Fruit fly (Drosophila melanogaster) whole organism, embryonic: ENCODE measurements around the gene CG6287.

Experiments used
- Adf1 ChIP-seq: fragments of 200-800 bp; sonication (Bioruptor generic); IDR thresholded peaks from 2 replicates; pipeline ENCODE4 v1.3.6; 2022; ENCODE audit warnings: missing biosample characterization, missing genetic modification characterization
- Asciz ChIP-seq: fragments of 200-800 bp; sonication (Bioruptor generic); optimal IDR thresholded peaks from 2 replicates; lab custom pipeline; 2017; ENCODE audit warnings: missing biosample characterization, mild to moderate bottlenecking, missing genetic modification characterization, missing genetic modification reagents
- CG10147 ChIP-seq: fragments of 200-800 bp; sonication (Bioruptor generic); optimal IDR thresholded peaks from 2 replicates; lab custom pipeline; 2019; ENCODE audit warnings: missing biosample characterization, mild to moderate bottlenecking, missing genetic modification characterization, moderate library complexity
- CG10565 ChIP-seq: fragments of 200-800 bp; sonication (Bioruptor generic); optimal IDR thresholded peaks from 3 replicates; lab custom pipeline; 2016; ENCODE audit warnings: missing biosample characterization, mild to moderate bottlenecking, missing genetic modification characterization
- CG12071 ChIP-seq: fragments of 200-800 bp; sonication (Bioruptor generic); optimal IDR thresholded peaks from 3 replicates; lab custom pipeline; 2018; ENCODE audit warnings: missing biosample characterization, mild to moderate bottlenecking, missing genetic modification characterization
- CG1233 ChIP-seq: fragments of 200-800 bp; sonication (Bioruptor generic); optimal IDR thresholded peaks from 4 replicates; lab custom pipeline; 2018; ENCODE audit warnings: missing biosample characterization, mild to moderate bottlenecking, missing genetic modification characterization
- CG13287 ChIP-seq: fragments of 200-800 bp; sonication (Bioruptor generic); IDR thresholded peaks from 2 replicates; pipeline ENCODE4 v1.3.6; 2022; ENCODE audit warnings: missing biosample characterization, missing genetic modification characterization; ENCODE audit not compliant: partially characterized antibody
- CG13296 ChIP-seq: fragments of 200-800 bp; sonication (Bioruptor generic); optimal IDR thresholded peaks from 3 replicates; lab custom pipeline; 2018; ENCODE audit warnings: missing biosample characterization, mild to moderate bottlenecking, missing genetic modification characterization
- CG13894 ChIP-seq: fragments of 200-800 bp; sonication (Bioruptor generic); optimal IDR thresholded peaks from 3 replicates; lab custom pipeline; 2018; ENCODE audit warnings: missing biosample characterization, mild to moderate bottlenecking, missing genetic modification characterization, moderate library complexity
- CG14050 ChIP-seq: fragments of 200-800 bp; sonication (Bioruptor generic); IDR thresholded peaks from 3 replicates; pipeline ENCODE4 v1.3.6; 2022; ENCODE audit warnings: missing biosample characterization, missing genetic modification characterization
- CG1602 ChIP-seq: fragments of 200-800 bp; sonication (Bioruptor generic); optimal IDR thresholded peaks from 3 replicates; lab custom pipeline; 2016; ENCODE audit warnings: missing biosample characterization, missing genetic modification characterization
- CG16779 ChIP-seq: fragments of 200-800 bp; sonication (Bioruptor generic); IDR thresholded peaks from 2 replicates; pipeline ENCODE4 v1.3.6; 2022; ENCODE audit warnings: missing biosample characterization, missing genetic modification characterization
- CG16815 ChIP-seq: fragments of 200-800 bp; sonication (Bioruptor generic); optimal IDR thresholded peaks from 3 replicates; lab custom pipeline; 2017; ENCODE audit warnings: missing biosample characterization, mild to moderate bottlenecking, missing genetic modification characterization
- CG18011 ChIP-seq: fragments of 200-800 bp; sonication (Bioruptor generic); optimal IDR thresholded peaks from 2 replicates; lab custom pipeline; 2017; ENCODE audit warnings: missing biosample characterization, missing genetic modification characterization, mild to moderate bottlenecking, moderate library complexity, missing genotype
- CG1832 ChIP-seq: fragments of 200-800 bp; sonication (Bioruptor generic); optimal IDR thresholded peaks from 2 replicates; lab custom pipeline; 2017; ENCODE audit warnings: missing biosample characterization, mild to moderate bottlenecking, missing genetic modification characterization, inconsistent platforms
- CG18476 ChIP-seq: fragments of 200-800 bp; sonication (Bioruptor generic); optimal IDR thresholded peaks from 2 replicates; lab custom pipeline; 2016; ENCODE audit warnings: missing biosample characterization, mild to moderate bottlenecking, missing genetic modification characterization
- CG18619 ChIP-seq: fragments of 200-800 bp; sonication (Bioruptor generic); optimal IDR thresholded peaks from 3 replicates; lab custom pipeline; 2017; ENCODE audit warnings: missing biosample characterization, mild to moderate bottlenecking, missing genetic modification characterization
- CG18764 ChIP-seq: fragments of 200-800 bp; sonication (Bioruptor generic); optimal IDR thresholded peaks from 3 replicates; lab custom pipeline; 2016; ENCODE audit warnings: missing biosample characterization, missing genetic modification characterization
- CG32532 ChIP-seq: fragments of 200-800 bp; sonication (Bioruptor generic); IDR thresholded peaks from 2 replicates; pipeline ENCODE4 v1.3.6; 2022; ENCODE audit warnings: missing biosample characterization, missing genetic modification characterization
- CG32767 ChIP-seq: fragments of 200-800 bp; sonication (Bioruptor generic); IDR thresholded peaks from 2 replicates; pipeline ENCODE4 v1.3.6; 2022; ENCODE audit warnings: missing biosample characterization, missing genetic modification characterization
- CG8281 ChIP-seq: fragments of 200-800 bp; sonication (Bioruptor generic); optimal IDR thresholded peaks from 2 replicates; lab custom pipeline; 2018; ENCODE audit warnings: missing biosample characterization, mild to moderate bottlenecking, missing genetic modification characterization, moderate library complexity
- CG8765 ChIP-seq: fragments of 200-800 bp; sonication (Bioruptor generic); IDR thresholded peaks from 2 replicates; pipeline ENCODE4 v1.3.6; 2022; ENCODE audit warnings: missing biosample characterization, missing genetic modification characterization
- Fer3 ChIP-seq: fragments of 200-800 bp; sonication (Bioruptor generic); optimal IDR thresholded peaks from 2 replicates; lab custom pipeline; 2018; ENCODE audit warnings: missing biosample characterization, mild to moderate bottlenecking, missing genetic modification characterization, moderate library complexity
- GATAe ChIP-seq: fragments of 200-800 bp; sonication (Bioruptor generic); conservative IDR thresholded peaks from 2 replicates; pipeline ENCODE4 v1.3.6; 2022; ENCODE audit warnings: missing biosample characterization, missing genetic modification characterization
- Hand ChIP-seq: fragments of 200-800 bp; sonication (Bioruptor generic); optimal IDR thresholded peaks from 2 replicates; lab custom pipeline; 2017; ENCODE audit warnings: mild to moderate bottlenecking, missing biosample characterization, missing genetic modification reagents, missing genetic modification characterization
- Lim3 ChIP-seq: fragments of 200-800 bp; sonication (Bioruptor generic); IDR thresholded peaks from 2 replicates; pipeline ENCODE4 v1.3.6; 2022; ENCODE audit warnings: missing biosample characterization, missing genetic modification characterization
- Nf-YA ChIP-seq: fragments of 200-800 bp; sonication (Bioruptor generic); IDR thresholded peaks from 2 replicates; pipeline ENCODE4 v1.3.6; 2022; ENCODE audit warnings: missing biosample characterization, missing genetic modification characterization
- Oaz ChIP-seq: fragments of 200-800 bp; sonication (Bioruptor generic); IDR thresholded peaks from 2 replicates; pipeline ENCODE4 v1.3.6; 2022; ENCODE audit warnings: missing biosample characterization, missing genetic modification characterization
- Opbp ChIP-seq: fragments of 200-800 bp; sonication (Bioruptor generic); IDR thresholded peaks from 3 replicates; pipeline ENCODE4 v1.3.6; 2022; ENCODE audit warnings: missing biosample characterization, missing genetic modification characterization; ENCODE audit not compliant: partially characterized antibody
- Optix ChIP-seq: fragments of 200-800 bp; sonication (Bioruptor generic); IDR thresholded peaks from 3 replicates; pipeline ENCODE4 v1.3.6; 2022; ENCODE audit warnings: missing biosample characterization, missing genetic modification characterization
- Ptx1 ChIP-seq: fragments of 200-800 bp; sonication (Bioruptor generic); IDR thresholded peaks from 2 replicates; pipeline ENCODE4 v1.3.6; 2022; ENCODE audit warnings: missing biosample characterization, missing genetic modification characterization
- Spps ChIP-seq: fragments of 200-800 bp; sonication (Bioruptor generic); optimal IDR thresholded peaks from 2 replicates; lab custom pipeline; 2018; ENCODE audit warnings: missing biosample characterization, mild to moderate bottlenecking, missing genetic modification characterization
- Sry-β ChIP-seq: fragments of 200-800 bp; sonication (Bioruptor generic); optimal IDR thresholded peaks from 2 replicates; lab custom pipeline; 2018; ENCODE audit warnings: missing biosample characterization, mild to moderate bottlenecking, missing genetic modification characterization, moderate library complexity
- YL-1 ChIP-seq: fragments of 200-800 bp; sonication (Bioruptor generic); optimal IDR thresholded peaks from 3 replicates; lab custom pipeline; 2017; ENCODE audit warnings: missing biosample characterization, mild to moderate bottlenecking, missing genetic modification characterization
- ap ChIP-seq: fragments of 200-800 bp; sonication (Bioruptor generic); IDR thresholded peaks from 2 replicates; pipeline ENCODE4 v1.3.6; 2022; ENCODE audit warnings: missing biosample characterization, missing genetic modification characterization
- az2 ChIP-seq: fragments of 200-800 bp; sonication (Bioruptor generic); optimal IDR thresholded peaks from 3 replicates; lab custom pipeline; 2016; ENCODE audit warnings: missing biosample characterization, missing genetic modification characterization
- bab2 ChIP-seq: fragments of 200-800 bp; sonication (Bioruptor generic); optimal IDR thresholded peaks from 2 replicates; lab custom pipeline; 2016; ENCODE audit warnings: missing biosample characterization, missing genetic modification characterization
- disco-r ChIP-seq: fragments of 200-800 bp; sonication (Bioruptor generic); optimal IDR thresholded peaks from 2 replicates; lab custom pipeline; 2016; ENCODE audit warnings: missing biosample characterization, missing genetic modification characterization
- ind ChIP-seq: fragments of 200-800 bp; sonication (Bioruptor generic); optimal IDR thresholded peaks from 3 replicates; lab custom pipeline; 2016; ENCODE audit warnings: missing biosample characterization, missing genetic modification characterization
- lilli ChIP-seq: fragments of 200-800 bp; sonication (Bioruptor generic); optimal IDR thresholded peaks from 3 replicates; lab custom pipeline; 2016; ENCODE audit warnings: missing biosample characterization, missing genetic modification characterization
- oc ChIP-seq: fragments of 200-800 bp; sonication (Bioruptor generic); optimal IDR thresholded peaks from 2 replicates; lab custom pipeline; 2018; ENCODE audit warnings: missing biosample characterization, mild to moderate bottlenecking, missing genetic modification characterization, moderate library complexity
- pho ChIP-seq: fragments of 200-800 bp; sonication (Bioruptor generic); optimal IDR thresholded peaks from 2 replicates; lab custom pipeline; 2016; ENCODE audit warnings: missing biosample characterization, missing genetic modification characterization
- pros ChIP-seq: fragments of 200-800 bp; sonication (Bioruptor generic); optimal IDR thresholded peaks from 3 replicates; lab custom pipeline; 2019; ENCODE audit warnings: missing biosample characterization, mild to moderate bottlenecking, missing genetic modification characterization, moderate library complexity
- shn ChIP-seq: fragments of 200-800 bp; sonication (Bioruptor generic); optimal IDR thresholded peaks from 3 replicates; lab custom pipeline; 2016; ENCODE audit warnings: missing biosample characterization, missing genetic modification characterization
- stwl ChIP-seq: fragments of 200-800 bp; sonication (Bioruptor generic); optimal IDR thresholded peaks from 3 replicates; lab custom pipeline; 2018; ENCODE audit warnings: missing biosample characterization, mild to moderate bottlenecking, missing genetic modification characterization, moderate library complexity
- toy ChIP-seq: fragments of 200-800 bp; sonication (Bioruptor generic); IDR thresholded peaks from 2 replicates; pipeline ENCODE4 v1.3.6; 2022; ENCODE audit warnings: missing biosample characterization, missing genetic modification characterization
- trh ChIP-seq: fragments of 200-800 bp; sonication (Bioruptor generic); optimal IDR thresholded peaks from 2 replicates; lab custom pipeline; 2016; ENCODE audit warnings: missing biosample characterization, missing genetic modification characterization
- vfl ChIP-seq: fragments of 200-800 bp; sonication (Bioruptor generic); optimal IDR thresholded peaks from 2 replicates; lab custom pipeline; 2016; ENCODE audit warnings: missing biosample characterization, missing genetic modification characterization
- wor ChIP-seq: fragments of 200-800 bp; sonication (Bioruptor generic); IDR thresholded peaks from 2 replicates; pipeline ENCODE4 v1.3.6; 2022; ENCODE audit warnings: missing biosample characterization, missing genetic modification characterization
- zen2 ChIP-seq: fragments of 200-800 bp; sonication (Bioruptor generic); IDR thresholded peaks from 3 replicates; pipeline ENCODE4 v1.3.6; 2022; ENCODE audit warnings: missing biosample characterization, missing genetic modification characterization; ENCODE audit not compliant: partially characterized antibody
- zf30C ChIP-seq: fragments of 200-800 bp; sonication (Bioruptor generic); optimal IDR thresholded peaks from 3 replicates; lab custom pipeline; 2018; ENCODE audit warnings: missing biosample characterization, mild to moderate bottlenecking, missing genetic modification characterization

CG6287 gene

DNA sequence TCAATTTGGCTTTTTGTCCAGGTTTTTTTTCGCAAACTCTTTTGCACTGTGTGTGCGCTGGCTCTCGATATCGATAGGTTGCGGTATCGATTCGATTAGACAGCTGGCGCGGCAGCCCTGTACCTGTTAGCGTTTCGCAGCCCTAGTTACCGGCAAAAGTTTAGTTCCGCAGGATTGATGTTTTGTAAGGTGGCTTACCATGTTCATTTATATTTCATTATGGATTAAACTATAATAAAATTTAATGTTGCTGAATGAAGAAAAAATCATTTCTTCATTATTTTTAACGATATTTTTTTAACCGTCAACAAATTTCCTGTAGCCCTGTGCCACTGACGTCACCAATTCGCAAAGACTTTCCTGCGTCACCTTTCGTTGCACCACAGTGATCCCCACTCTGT is 49.0 kb downstream of the CG6287 start, which contains the start of gene Reps (continued):
- peak; percentile 99 for TF ChIP-seq Fer3 (tag; lab: Kevin White, UChicago)
- peak; percentile 15; the same call in 1 of the 3 replicates for TF ChIP-seq zen2 (GFP tag; lab: Robert Waterston, UW)
- TF ChIP-seq CG32767 (GFP tag; lab: Robert Waterston, UW): peak; percentile 97
- peak; percentile 98 for TF ChIP-seq CG18476
- peak; percentile 98 for TF ChIP-seq CG18764
- peak; percentile 97 for TF ChIP-seq CG18619
- TF ChIP-seq pros (GFP tag; lab: Kevin White, UChicago): peak; percentile 69
- peak; percentile 96 for TF ChIP-seq CG12071
- peak; percentile 92 for TF ChIP-seq disco-r (GFP tag; lab: Kevin White, UChicago)
- TF ChIP-seq oc (tag; lab: Kevin White, UChicago): peak; percentile 97
- TF ChIP-seq shn (GFP tag; lab: Kevin White, UChicago): peak; percentile 96
- peak; percentile 97 for TF ChIP-seq Oaz
- TF ChIP-seq vfl (GFP tag; lab: Kevin White, UChicago): peak; percentile 97
- TF ChIP-seq Sry-β: peak; percentile 73
- peak; percentile 99 for TF ChIP-seq CG8765 (GFP tag; lab: Robert Waterston, UW)
- TF ChIP-seq Nf-YA (GFP tag; lab: Robert Waterston, UW): peak; percentile 96
- TF ChIP-seq CG8281 (tag; lab: Kevin White, UChicago): peak; percentile 90
- peak; percentile 97 for TF ChIP-seq CG13296 (GFP tag; lab: Kevin White, UChicago)
- TF ChIP-seq bab2: peak; percentile 98
- TF ChIP-seq CG32532 (GFP tag; lab: Robert Waterston, UW): peak; percentile 99
- TF ChIP-seq toy (GFP tag; lab: Robert Waterston, UW): peak; percentile 97
- peak; percentile 99 for TF ChIP-seq az2 (GFP tag; lab: Kevin White, UChicago)
- peak; percentile 99 for TF ChIP-seq ind (GFP tag; lab: Kevin White, UChicago)
- peak; percentile 98 for TF ChIP-seq YL-1 (GFP tag; lab: Kevin White, UChicago)
- peak; percentile 99 for TF ChIP-seq CG1602 (GFP tag; lab: Kevin White, UChicago)
- TF ChIP-seq CG13894 (tag; lab: Kevin White, UChicago): peak; percentile 97
- TF ChIP-seq CG10565: peak; percentile 95
- peak; percentile 97 for TF ChIP-seq Asciz (GFP tag; lab: Kevin White, UChicago)
- peak; percentile 99 for TF ChIP-seq Ptx1 (GFP tag; lab: Robert Waterston, UW)
- peak; percentile 95 for TF ChIP-seq stwl (tag; lab: Kevin White, UChicago)
- peak; percentile 98 for TF ChIP-seq Spps
- TF ChIP-seq ap (GFP tag; lab: Robert Waterston, UW): peak; percentile 99
- TF ChIP-seq CG18011 (GFP tag; lab: Kevin White, UChicago): peak; percentile 90
- peak; percentile 98 for TF ChIP-seq wor
- peak; percentile 98 for TF ChIP-seq trh (GFP tag; lab: Kevin White, UChicago)
- peak; percentile 95 for TF ChIP-seq CG16779 (GFP tag; lab: Robert Waterston, UW)
- peak; percentile 96 for TF ChIP-seq Lim3
- peak; percentile 81 for TF ChIP-seq CG13287
- peak; percentile 88 for TF ChIP-seq Hand
- TF ChIP-seq CG16815 (GFP tag; lab: Kevin White, UChicago): peak; percentile 99
- peak; percentile 15; the same call in 1 of the 3 replicates for TF ChIP-seq Opbp (GFP tag; lab: Robert Waterston, UW)
- peak; percentile 99 for TF ChIP-seq Optix (GFP tag; lab: Robert Waterston, UW)
- TF ChIP-seq CG10147 (GFP tag; lab: Kevin White, UChicago): peak; percentile 98
- TF ChIP-seq lilli (GFP tag; lab: Kevin White, UChicago): peak; percentile 99
- peak; percentile 98 for TF ChIP-seq GATAe
- no peak for TF ChIP-seq zf30C (GFP tag; lab: Kevin White, UChicago)
- TF ChIP-seq Adf1: peak; percentile 86
- peak; percentile 98 for TF ChIP-seq CG1233 (GFP tag; lab: Kevin White, UChicago)
- peak; percentile 98 for TF ChIP-seq pho (GFP tag; lab: Kevin White, UChicago)
- TF ChIP-seq CG1832 (GFP tag; lab: Kevin White, UChicago): no peak
- TF ChIP-seq CG14050 (GFP tag; lab: Robert Waterston, UW): peak; percentile 99
